Worm (Caenorhabditis elegans): ENCODE results near the gene idpb-5.

DNA sequence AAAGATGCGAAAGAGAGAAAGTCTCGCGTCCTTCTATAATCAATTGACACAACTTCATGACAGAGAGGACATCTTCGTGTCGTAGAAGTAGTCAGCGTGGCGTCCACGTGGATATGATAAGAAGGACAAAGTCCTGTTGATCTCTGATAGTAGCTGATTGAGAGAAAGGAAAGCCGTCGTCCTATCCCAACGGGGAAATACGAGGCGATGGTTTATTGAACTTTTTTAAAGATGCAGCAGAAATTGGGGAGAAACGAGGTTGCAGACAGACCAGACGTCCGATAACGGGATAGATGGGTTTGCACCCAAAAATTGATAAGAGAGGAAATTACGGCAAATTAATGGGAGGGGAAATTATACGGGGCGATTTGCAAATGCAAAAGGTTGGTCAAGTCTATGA is 36.8 kb upstream of the idpb-5 start:
- TF ChIP-seq fkh-10 (GFP tag; optimal IDR thresholded peaks at IDR 0.05) (no peak), elt-3 (tag; optimal IDR thresholded peaks at IDR 0.05) (peak; percentile 81 to 94 (median 89)), elt-2 (tag; optimal IDR thresholded peaks at IDR 0.05) (peak; percentile 32), snpc-4 (tag; optimal IDR thresholded peaks at IDR 0.05) (no peak), pha-4 (tag; optimal IDR thresholded peaks at IDR 0.05) (no peak), mml-1 (tag; optimal IDR thresholded peaks at IDR 0.05) (peak; percentile 60), aly-2 (tag; optimal IDR thresholded peaks at IDR 0.05) (no peak), nfya-1 (tag; optimal IDR thresholded peaks at IDR 0.05; ENCODE audit: insufficient read depth) (peak; percentile 27), unc-39 (tag; optimal IDR thresholded peaks at IDR 0.05) (no peak), pqm-1 (tag; optimal IDR thresholded peaks at IDR 0.05) (no peak), zag-1 (tag; optimal IDR thresholded peaks at IDR 0.05) (no peak)
